Fruit fly (Drosophila melanogaster) whole organism, embryonic: Measurements from ENCODE around the gene TH1.

Source experiments
- Atf-2 ChIP-seq: fragments of 200-800 bp; sonication (Bioruptor generic); optimal IDR thresholded peaks from 2 replicates; lab custom pipeline; 2016; ENCODE audit warnings: missing biosample characterization, missing genetic modification characterization
- B-H1 ChIP-seq: fragments of 200-800 bp; sonication (Bioruptor generic); IDR thresholded peaks from 3 replicates; pipeline ENCODE4 v1.3.6; 2022; ENCODE audit warnings: missing biosample characterization, missing genetic modification characterization
- CG10654 ChIP-seq: fragments of 200-800 bp; sonication (Bioruptor generic); optimal IDR thresholded peaks from 2 replicates; lab custom pipeline; 2016; ENCODE audit warnings: missing biosample characterization, missing genetic modification characterization
- CG10959 ChIP-seq: fragments of 200-800 bp; sonication (Bioruptor generic); IDR thresholded peaks from 2 replicates; pipeline ENCODE4 v1.3.6; 2022; ENCODE audit warnings: missing biosample characterization, missing genetic modification characterization
- CG11085 ChIP-seq: fragments of 200-800 bp; sonication (Bioruptor generic); IDR thresholded peaks from 2 replicates; pipeline ENCODE4 v1.3.6; 2022; ENCODE audit warnings: missing biosample characterization, missing genetic modification characterization
- CG11247 ChIP-seq: fragments of 200-800 bp; sonication (Bioruptor generic); IDR thresholded peaks from 2 replicates; pipeline ENCODE4 v1.3.6; 2022; ENCODE audit warnings: missing biosample characterization, missing genetic modification characterization
- CG11456 ChIP-seq: fragments of 200-800 bp; sonication (Bioruptor generic); IDR thresholded peaks from 3 replicates; pipeline ENCODE4 v1.3.6; 2022; ENCODE audit warnings: missing biosample characterization, missing genetic modification characterization
- CG12299 ChIP-seq: fragments of 200-800 bp; sonication (Bioruptor generic); optimal IDR thresholded peaks from 2 replicates; lab custom pipeline; 2018; ENCODE audit warnings: missing biosample characterization, mild to moderate bottlenecking, missing genetic modification characterization
- CG12769 ChIP-seq: fragments of 200-800 bp; sonication (Bioruptor generic); optimal IDR thresholded peaks from 2 replicates; lab custom pipeline; 2019; ENCODE audit warnings: missing biosample characterization, mild to moderate bottlenecking, missing genetic modification characterization, moderate library complexity
- CG14441 ChIP-seq: fragments of 200-800 bp; sonication (Bioruptor generic); IDR thresholded peaks from 2 replicates; pipeline ENCODE4 v1.3.6; 2022; ENCODE audit warnings: missing biosample characterization, missing genetic modification characterization
- CG14710 ChIP-seq: fragments of 200-800 bp; sonication (Bioruptor generic); optimal IDR thresholded peaks from 3 replicates; lab custom pipeline; 2019; ENCODE audit warnings: missing biosample characterization, mild to moderate bottlenecking, missing genetic modification characterization, moderate library complexity
- CG15011 ChIP-seq: fragments of 200-800 bp; sonication (Bioruptor generic); optimal IDR thresholded peaks from 3 replicates; lab custom pipeline; 2018; ENCODE audit warnings: missing biosample characterization, mild to moderate bottlenecking, missing genetic modification characterization
- CG2199 ChIP-seq: fragments of 200-800 bp; sonication (Bioruptor generic); IDR thresholded peaks from 3 replicates; pipeline ENCODE4 v1.3.6; 2022; ENCODE audit warnings: missing biosample characterization, missing genetic modification characterization
- CG31365 ChIP-seq: fragments of 200-800 bp; sonication (Bioruptor generic); optimal IDR thresholded peaks from 2 replicates; lab custom pipeline; 2018; ENCODE audit warnings: missing biosample characterization, mild to moderate bottlenecking, missing genetic modification characterization
- CG3847 ChIP-seq: fragments of 200-800 bp; sonication (Bioruptor generic); IDR thresholded peaks from 2 replicates; pipeline ENCODE4 v1.3.6; 2022; ENCODE audit warnings: missing biosample characterization, missing genetic modification characterization
- CG6272 ChIP-seq: fragments of 200-800 bp; sonication (Bioruptor generic); IDR thresholded peaks from 2 replicates; pipeline ENCODE4 v1.3.6; 2022; ENCODE audit warnings: missing biosample characterization, missing genetic modification characterization
- CG6683 ChIP-seq: fragments of 200-800 bp; sonication (Bioruptor generic); optimal IDR thresholded peaks from 2 replicates; lab custom pipeline; 2017; ENCODE audit warnings: missing biosample characterization, mild to moderate bottlenecking, missing genetic modification characterization, missing genetic modification reagents
- CG7556 ChIP-seq: fragments of 200-800 bp; sonication (Bioruptor generic); optimal IDR thresholded peaks from 2 replicates; lab custom pipeline; 2017; ENCODE audit warnings: missing biosample characterization, mild to moderate bottlenecking, missing genetic modification characterization
- CG7745 ChIP-seq: fragments of 200-800 bp; sonication (Bioruptor generic); optimal IDR thresholded peaks from 2 replicates; lab custom pipeline; 2018; ENCODE audit warnings: missing biosample characterization, mild to moderate bottlenecking, missing genetic modification characterization, moderate library complexity
- Dp ChIP-seq: fragments of 200-800 bp; sonication (Bioruptor generic); optimal IDR thresholded peaks from 2 replicates; lab custom pipeline; 2018; ENCODE audit warnings: missing biosample characterization, mild to moderate bottlenecking, missing genetic modification characterization, moderate library complexity
- Hand ChIP-seq: fragments of 200-800 bp; sonication (Bioruptor generic); optimal IDR thresholded peaks from 2 replicates; lab custom pipeline; 2017; ENCODE audit warnings: mild to moderate bottlenecking, missing biosample characterization, missing genetic modification reagents, missing genetic modification characterization
- MTF-1 ChIP-seq: fragments of 200-800 bp; sonication (Bioruptor generic); optimal IDR thresholded peaks from 2 replicates; lab custom pipeline; 2018; ENCODE audit warnings: missing biosample characterization, mild to moderate bottlenecking, missing genetic modification characterization, borderline replicate concordance
- Ravus ChIP-seq: fragments of 200-800 bp; sonication (Bioruptor generic); IDR thresholded peaks from 2 replicates; pipeline ENCODE4 v1.3.6; 2022; ENCODE audit warnings: missing biosample characterization, missing genetic modification characterization
- Scr ChIP-seq: fragments of 200-800 bp; sonication (Bioruptor generic); IDR thresholded peaks from 2 replicates; pipeline ENCODE4 v1.3.6; 2022; ENCODE audit warnings: missing biosample characterization, missing genetic modification characterization; ENCODE audit not compliant: partially characterized antibody
- Sin3A ChIP-seq: fragments of >200 bp; optimal IDR thresholded peaks from 2 replicates; lab custom pipeline; 2018
- Usf ChIP-seq: fragments of 200-800 bp; sonication (Bioruptor generic); optimal IDR thresholded peaks from 2 replicates; lab custom pipeline; 2017; ENCODE audit warnings: missing genotype, missing biosample characterization, missing genetic modification characterization
- ac ChIP-seq: fragments of 200-800 bp; sonication (Bioruptor generic); optimal IDR thresholded peaks from 3 replicates; lab custom pipeline; 2017; ENCODE audit warnings: missing biosample characterization, mild to moderate bottlenecking, missing genetic modification characterization
- ara ChIP-seq: fragments of 200-800 bp; sonication (Bioruptor generic); IDR thresholded peaks from 2 replicates; pipeline ENCODE4 v1.3.6; 2022; ENCODE audit warnings: missing biosample characterization, missing genetic modification characterization
- bab2 ChIP-seq: fragments of 200-800 bp; sonication (Bioruptor generic); optimal IDR thresholded peaks from 2 replicates; lab custom pipeline; 2016; ENCODE audit warnings: missing biosample characterization, missing genetic modification characterization
- bbx ChIP-seq: fragments of 200-800 bp; sonication (Bioruptor generic); IDR thresholded peaks from 2 replicates; pipeline ENCODE4 v1.3.6; 2022; ENCODE audit warnings: missing biosample characterization, missing genetic modification characterization; ENCODE audit not compliant: partially characterized antibody
- bcd ChIP-seq: fragments of 200-800 bp; sonication (Bioruptor generic); optimal IDR thresholded peaks from 2 replicates; lab custom pipeline; 2017; ENCODE audit warnings: missing biosample characterization, mild to moderate bottlenecking, missing genetic modification characterization
- chn ChIP-seq: fragments of 200-800 bp; sonication (Bioruptor generic); optimal IDR thresholded peaks from 2 replicates; lab custom pipeline; 2016; ENCODE audit warnings: missing biosample characterization, missing genetic modification characterization
- crol ChIP-seq: fragments of 200-800 bp; sonication (Bioruptor generic); IDR thresholded peaks from 2 replicates; pipeline ENCODE4 v1.3.6; 2022; ENCODE audit warnings: missing biosample characterization, missing genetic modification characterization
- dimm ChIP-seq: fragments of 200-800 bp; sonication (Bioruptor generic); IDR thresholded peaks from 2 replicates; pipeline ENCODE4 v1.3.6; 2022; ENCODE audit warnings: missing biosample characterization, missing genetic modification characterization
- ems ChIP-seq: fragments of 200-800 bp; sonication (Bioruptor generic); optimal IDR thresholded peaks from 3 replicates; lab custom pipeline; 2016; ENCODE audit warnings: missing biosample characterization, missing genetic modification characterization
- ftz-f1 ChIP-seq: fragments of 200-800 bp; sonication (Bioruptor generic); optimal IDR thresholded peaks from 2 replicates; lab custom pipeline; 2016; ENCODE audit warnings: missing biosample characterization, missing genetic modification characterization
- gsb-n ChIP-seq: fragments of 200-800 bp; sonication (Bioruptor generic); optimal IDR thresholded peaks from 3 replicates; lab custom pipeline; 2018; ENCODE audit warnings: missing biosample characterization, mild to moderate bottlenecking, missing genetic modification characterization
- hkb ChIP-seq, 2 experiments: fragments of 200-800 bp in 1 of 2; fragments of >200 bp in 1 of 2; sonication (Bioruptor generic) in 1 of 2; IDR thresholded peaks in 1 of 2; optimal IDR thresholded peaks in 1 of 2; 2 replicates each; pipeline versions ENCODE4 v1.3.6 to Lab custom; 2017 to 2022; ENCODE audit warnings: missing biosample characterization in 1 of 2, missing genetic modification characterization in 1 of 2
- ken ChIP-seq: fragments of 200-800 bp; sonication (Bioruptor generic); IDR thresholded peaks from 3 replicates; pipeline ENCODE4 v1.3.6; 2022; ENCODE audit warnings: missing biosample characterization, missing genetic modification characterization
- lilli ChIP-seq: fragments of 200-800 bp; sonication (Bioruptor generic); optimal IDR thresholded peaks from 3 replicates; lab custom pipeline; 2016; ENCODE audit warnings: missing biosample characterization, missing genetic modification characterization
- mld ChIP-seq: fragments of 200-800 bp; sonication (Bioruptor generic); IDR thresholded peaks from 3 replicates; pipeline ENCODE4 v1.3.6; 2022; ENCODE audit warnings: missing biosample characterization, missing genetic modification characterization; ENCODE audit not compliant: partially characterized antibody
- pros ChIP-seq: fragments of 200-800 bp; sonication (Bioruptor generic); optimal IDR thresholded peaks from 3 replicates; lab custom pipeline; 2019; ENCODE audit warnings: missing biosample characterization, mild to moderate bottlenecking, missing genetic modification characterization, moderate library complexity
- pum ChIP-seq: fragments of 200-800 bp; sonication (Bioruptor generic); optimal IDR thresholded peaks from 2 replicates; lab custom pipeline; 2016; ENCODE audit warnings: missing biosample characterization, missing genetic modification characterization
- sisA ChIP-seq: fragments of 200-800 bp; sonication (Bioruptor generic); IDR thresholded peaks from 2 replicates; pipeline ENCODE4 v1.3.6; 2022; ENCODE audit warnings: missing biosample characterization, missing genetic modification characterization
- tin ChIP-seq: fragments of 200-800 bp; sonication (Bioruptor generic); optimal IDR thresholded peaks from 3 replicates; lab custom pipeline; 2016; ENCODE audit warnings: missing biosample characterization, missing genetic modification characterization
- tll ChIP-seq, 2 experiments: fragments of 200-800 bp in 1 of 2; fragments of >200 bp in 1 of 2; sonication (Bioruptor generic) in 1 of 2; optimal IDR thresholded peaks; 2 replicates each; lab custom pipeline; 2017 to 2019; ENCODE audit warnings: missing biosample characterization in 2 of 2, missing genetic modification characterization in 2 of 2, mild to moderate bottlenecking in 1 of 2, moderate library complexity in 1 of 2
- yki ChIP-seq: fragments of >200 bp; optimal IDR thresholded peaks from 3 replicates; lab custom pipeline; 2018
- z ChIP-seq: fragments of 200-800 bp; sonication (Bioruptor generic); IDR thresholded peaks from 3 replicates; pipeline ENCODE4 v1.3.6; 2022; ENCODE audit warnings: missing biosample characterization, missing genetic modification characterization
- zen ChIP-seq: fragments of 200-800 bp; sonication (Bioruptor generic); optimal IDR thresholded peaks from 3 replicates; lab custom pipeline; 2018; ENCODE audit warnings: missing biosample characterization, mild to moderate bottlenecking, missing genetic modification characterization, moderate library complexity
- zen2 ChIP-seq: fragments of 200-800 bp; sonication (Bioruptor generic); IDR thresholded peaks from 3 replicates; pipeline ENCODE4 v1.3.6; 2022; ENCODE audit warnings: missing biosample characterization, missing genetic modification characterization; ENCODE audit not compliant: partially characterized antibody

Gene TH1

DNA sequence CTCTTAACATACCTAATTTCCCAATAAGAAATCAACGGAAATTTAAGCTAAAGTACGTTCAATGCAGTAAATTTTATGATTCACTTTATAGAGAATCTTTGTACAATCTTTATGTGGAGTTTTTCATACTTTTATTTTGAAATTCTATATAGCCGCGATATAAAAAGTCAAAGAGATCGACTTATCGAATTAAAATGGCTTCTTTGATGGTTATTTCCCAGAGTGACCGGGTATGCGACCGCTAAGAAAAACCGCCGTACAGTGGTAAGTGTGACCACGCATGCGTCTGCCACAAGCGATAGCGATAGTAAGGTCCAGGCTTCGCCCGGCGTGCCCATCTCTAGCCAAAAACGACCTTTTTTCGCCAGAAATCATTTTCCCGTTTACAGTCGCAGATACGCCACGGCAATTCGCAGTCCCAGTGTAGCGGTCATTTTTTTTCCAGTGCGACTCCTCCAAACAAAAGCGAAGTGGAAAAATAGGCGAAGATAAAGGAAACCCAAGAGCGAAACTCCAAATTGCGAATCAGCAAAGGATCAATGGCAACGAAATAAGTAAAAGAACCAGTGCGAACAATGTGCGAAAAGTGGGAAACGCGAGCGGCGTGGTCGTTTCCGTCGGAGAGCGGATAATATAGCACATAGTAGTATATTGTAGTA is 31.4 kb upstream of the TH1 start, which contains the start of gene hang (continued):
- TF ChIP-seq z (no peak), CG10959 (no peak), CG31365 (peak; percentile 7), CG12769 (tag; lab: Kevin White, UChicago) (peak; percentile 65), CG12299 (tag; lab: Kevin White, UChicago) (peak; percentile 77), CG11085 (GFP tag; lab: Robert Waterston, UW) (no peak), Usf (GFP tag; lab: Kevin White, UChicago) (no peak), ftz-f1 (no peak), Scr (GFP tag; lab: Robert Waterston, UW) (peak; percentile 77), chn (no peak), Ravus (GFP tag; lab: Robert Waterston, UW) (no peak), CG6683 (GFP tag; lab: Kevin White, UChicago) (no peak), CG11247 (peak; percentile 51), dimm (GFP tag; lab: Robert Waterston, UW) (no peak), mld (GFP tag; lab: Robert Waterston, UW) (peak; percentile 77; the same call in 1 of the 3 replicates), Dp (GFP tag; lab: Kevin White, UChicago) (peak; percentile 70), lilli (GFP tag; lab: Kevin White, UChicago) (peak; percentile 25), ken (GFP tag; lab: Robert Waterston, UW) (peak; percentile 45; the same call in 1 of the 3 replicates), CG14710 (peak; percentile 93), pros (GFP tag; lab: Kevin White, UChicago) (no peak), CG7556 (GFP tag; lab: Kevin White, UChicago) (no peak), CG10654 (GFP tag; lab: Kevin White, UChicago) (peak; percentile 14), crol (GFP tag; lab: Robert Waterston, UW) (no peak), Sin3A (peak; percentile 33), ems (GFP tag; lab: Kevin White, UChicago) (peak; percentile 60), hkb (optimal IDR thresholded peaks at IDR 0.05; lab: Kevin White, UChicago) (no peak), hkb (GFP tag; IDR thresholded peaks at IDR 0.05; lab: Robert Waterston, UW) (peak; percentile 61; the same call in 1 of the 2 replicates), Atf-2 (peak; percentile 6), CG14441 (GFP tag; lab: Robert Waterston, UW) (peak; percentile 49), ara (GFP tag; lab: Robert Waterston, UW) (no peak), MTF-1 (GFP tag; lab: Kevin White, UChicago) (peak; percentile 46), B-H1 (GFP tag; lab: Robert Waterston, UW) (no peak), bab2 (GFP tag; lab: Kevin White, UChicago) (no peak), CG11456 (GFP tag; lab: Robert Waterston, UW) (peak; percentile 70), pum (GFP tag; lab: Kevin White, UChicago) (no peak), zen2 (peak; percentile 78), bbx (GFP tag; lab: Robert Waterston, UW) (peak; percentile 88), zen (tag; lab: Kevin White, UChicago) (no peak), CG6272 (GFP tag; lab: Robert Waterston, UW) (peak; percentile 27; the same call in 1 of the 2 replicates), CG3847 (GFP tag; lab: Robert Waterston, UW) (peak; percentile 64), CG15011 (GFP tag; lab: Kevin White, UChicago) (no peak), gsb-n (tag; lab: Kevin White, UChicago) (no peak), ac (GFP tag; lab: Kevin White, UChicago) (no peak), Hand (GFP tag; lab: Kevin White, UChicago) (peak; percentile 40), yki (lab: Kevin White, UChicago) (no peak), CG7745 (tag; lab: Kevin White, UChicago) (no peak), sisA (GFP tag; lab: Robert Waterston, UW) (0 out of 2 replicates have a peak, but pooled peaks have one; percentile 17), tin (GFP tag; lab: Kevin White, UChicago) (no peak), CG2199 (GFP tag; lab: Robert Waterston, UW) (0 out of 3 replicates have a peak, but pooled peaks have one; percentile 28), tll (GFP tag; optimal IDR thresholded peaks at IDR 0.05; lab: Kevin White, UChicago) (no peak), bcd (GFP tag; lab: Kevin White, UChicago) (no peak)
